Fruit fly (Drosophila melanogaster): Measurements from ENCODE around the gene p23.
A peak's percentile ranks its signal among the peaks of the same experiment; 100 is the strongest.

Gene p23

DNA sequence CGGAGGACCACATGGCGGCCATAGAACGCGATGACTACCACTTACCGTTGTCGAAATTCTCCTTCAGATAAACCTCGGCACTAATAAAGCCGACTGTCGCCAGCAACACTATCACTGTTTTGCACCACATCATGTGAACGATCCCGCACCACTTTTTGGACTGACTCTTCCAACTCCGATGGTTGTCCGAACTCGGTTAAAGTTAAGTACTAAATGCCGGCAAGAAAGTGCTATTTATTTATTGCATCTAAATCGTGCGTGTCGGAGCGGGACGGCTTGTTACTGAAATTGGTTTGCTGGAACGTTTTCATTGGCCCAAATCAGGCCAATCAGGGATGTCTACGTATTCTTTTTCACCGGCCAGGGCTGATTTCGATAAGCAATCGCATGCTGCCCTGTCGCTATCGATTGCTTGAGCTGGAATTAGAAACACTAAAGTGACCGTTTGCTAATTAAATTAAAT is 47.1 kb upstream of the p23 start, which contains the start of gene Calr (continued):
- peak; percentile 64 for TF ChIP-seq rgr (GFP tag; optimal IDR thresholded peaks at IDR 0.05)
- TF ChIP-seq CG9705 (GFP tag; optimal IDR thresholded peaks at IDR 0.05) = peak; percentile 4
- peak; percentile 65 for TF ChIP-seq Sp1 (GFP tag; optimal IDR thresholded peaks at IDR 0.05)
- TF ChIP-seq CG32264 (GFP tag; optimal IDR thresholded peaks at IDR 0.05) = no peak
- no peak for TF ChIP-seq Hr78 (GFP tag; optimal IDR thresholded peaks at IDR 0.05)
- TF ChIP-seq woc (GFP tag; optimal IDR thresholded peaks at IDR 0.05) = no peak
- peak; percentile 41 for TF ChIP-seq h (GFP tag; optimal IDR thresholded peaks at IDR 0.05)
- peak; percentile 61 for TF ChIP-seq Hnf4 (GFP tag; optimal IDR thresholded peaks at IDR 0.05)
- no peak for TF ChIP-seq dsf (GFP tag; optimal IDR thresholded peaks at IDR 0.05; ENCODE audit: borderline replicate concordance)

DNA sequence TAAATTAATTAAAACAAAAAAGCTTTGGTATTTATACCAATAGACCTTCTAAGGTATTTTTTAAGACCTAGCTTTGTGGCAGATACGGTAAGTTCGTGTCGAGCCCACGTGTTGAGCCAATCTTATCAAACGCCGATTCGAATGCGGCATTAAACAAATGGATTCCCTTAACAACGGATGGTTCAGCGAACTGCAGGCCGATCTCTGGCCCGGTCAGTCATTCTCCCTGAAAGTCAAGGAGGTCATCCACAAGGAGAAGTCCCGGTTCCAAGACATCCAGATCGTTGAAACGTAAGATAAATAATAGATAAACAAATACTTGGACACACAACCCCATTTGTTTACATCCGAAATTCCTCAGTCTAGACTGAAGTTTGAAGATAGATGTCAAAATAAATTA is 46.2 kb upstream of the p23 start, which contains the start of gene SpdS:
Gene SpdS (plus strand): TSS at position 78 of the 400 bp plus-strand sequence.
- no peak for TF ChIP-seq Rel (GFP tag; optimal IDR thresholded peaks at IDR 0.05)
- TF ChIP-seq Rel (tag; optimal IDR thresholded peaks at IDR 0.05) = peak; percentile 48
- TF ChIP-seq CG9705 (GFP tag; optimal IDR thresholded peaks at IDR 0.05) = no peak

DNA sequence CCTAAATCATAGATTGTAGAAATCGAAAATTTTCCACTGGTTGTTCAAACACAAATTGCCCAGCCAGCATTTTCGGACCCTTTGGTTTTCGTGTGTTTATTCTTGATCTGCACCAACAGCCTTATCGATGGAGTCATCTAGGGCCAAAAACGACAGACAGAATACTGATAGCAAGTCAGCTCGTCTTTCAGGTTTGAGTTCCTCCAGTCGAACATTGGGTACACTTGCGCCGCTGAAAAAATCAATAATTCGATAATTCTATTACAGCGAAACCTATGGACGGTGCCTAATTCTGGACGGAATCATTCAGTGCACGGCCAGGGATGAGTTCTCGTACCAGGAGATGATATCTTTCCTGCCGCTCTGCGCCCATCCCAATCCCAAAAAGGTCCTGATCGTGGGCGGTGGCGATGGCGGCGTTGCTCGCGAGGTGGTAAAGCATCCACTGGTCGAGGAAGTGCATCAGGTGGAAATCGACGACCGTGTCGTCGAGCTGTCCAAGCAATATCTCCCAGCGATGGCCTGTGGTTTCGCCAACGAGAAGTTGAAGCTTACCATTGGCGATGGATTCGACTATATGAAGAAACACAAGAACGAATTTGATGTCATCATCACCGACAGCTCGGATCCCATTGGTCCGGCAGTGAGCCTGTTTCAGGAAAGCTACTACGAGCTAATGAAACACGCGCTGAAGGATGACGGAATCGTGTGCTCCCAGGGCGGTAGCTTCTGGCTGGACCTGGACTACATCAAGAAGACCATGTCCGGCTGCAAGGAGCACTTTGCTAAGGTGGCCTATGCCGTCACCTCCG is 45.4 kb upstream of the p23 start:
- TF ChIP-seq Mio (GFP tag; optimal IDR thresholded peaks at IDR 0.05) (no peak), dmrt93B (GFP tag; optimal IDR thresholded peaks at IDR 0.05) (no peak), Rel (GFP tag; optimal IDR thresholded peaks at IDR 0.05) (no peak), Rel (tag; optimal IDR thresholded peaks at IDR 0.05) (no peak), sage (GFP tag; optimal IDR thresholded peaks at IDR 0.05) (no peak), CG9705 (GFP tag; optimal IDR thresholded peaks at IDR 0.05) (no peak), GATAd (GFP tag; optimal IDR thresholded peaks at IDR 0.05) (no peak), rgr (GFP tag; optimal IDR thresholded peaks at IDR 0.05) (no peak), Vsx2 (GFP tag; optimal IDR thresholded peaks at IDR 0.05; ENCODE audit: partially characterized antibody) (no peak), jim (GFP tag; optimal IDR thresholded peaks at IDR 0.05) (no peak), tai (GFP tag; optimal IDR thresholded peaks at IDR 0.05) (no peak), dsf (GFP tag; optimal IDR thresholded peaks at IDR 0.05; ENCODE audit: borderline replicate concordance) (no peak), CG32264 (GFP tag; optimal IDR thresholded peaks at IDR 0.05) (no peak), OdsH (GFP tag; optimal IDR thresholded peaks at IDR 0.05) (no peak)

DNA sequence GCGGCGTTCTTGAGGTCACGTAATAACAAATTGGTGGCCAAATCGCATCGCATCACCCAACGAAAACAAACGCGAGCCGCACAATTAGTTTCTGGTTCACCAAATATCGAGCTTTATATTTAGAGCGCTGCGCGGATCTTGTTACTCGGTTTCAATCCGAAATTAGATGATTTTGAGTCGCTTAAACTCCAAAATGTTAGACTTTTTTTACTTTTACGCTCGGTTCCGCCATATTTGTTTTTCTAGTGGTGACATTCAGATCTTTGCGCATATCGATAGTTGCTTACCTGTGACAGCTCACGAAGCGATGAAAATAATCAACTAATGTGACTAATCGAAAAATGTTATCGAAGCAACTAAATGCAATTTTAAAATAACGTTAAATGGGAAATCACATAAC is 40.4 kb upstream of the p23 start, which contains the start of gene Scm:
Gene Scm (minus strand): TSS at position 251 of the 400 bp plus-strand sequence.
- TF ChIP-seq Rel (GFP tag; optimal IDR thresholded peaks at IDR 0.05) (no peak), Rel (tag; optimal IDR thresholded peaks at IDR 0.05) (peak; percentile 94), rgr (GFP tag; optimal IDR thresholded peaks at IDR 0.05) (peak; percentile 48), CG9705 (GFP tag; optimal IDR thresholded peaks at IDR 0.05) (no peak)

DNA sequence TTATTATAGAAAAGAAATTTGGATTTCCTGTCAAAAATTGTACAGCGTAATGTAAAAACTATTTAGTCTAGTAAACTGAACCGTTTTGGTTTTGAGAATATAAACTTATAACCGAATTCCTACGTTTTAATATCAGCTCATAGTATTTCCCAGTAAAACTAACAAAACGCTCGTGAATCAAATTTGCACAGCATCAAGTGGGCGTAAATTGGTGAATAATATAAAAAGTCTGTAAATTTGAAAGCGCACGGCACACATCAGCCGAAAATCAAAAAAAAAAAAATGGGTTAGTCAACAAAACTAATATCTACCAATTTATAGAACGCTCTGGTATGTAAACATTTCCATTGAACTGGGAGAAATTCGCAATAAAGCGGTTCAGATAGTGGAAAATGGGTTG is 39.8 kb upstream of the p23 start, which contains the start of gene Dh44:
Gene Dh44 (plus strand): TSS at position 301 of the 400 bp plus-strand sequence.
- TF ChIP-seq sv (GFP tag; optimal IDR thresholded peaks at IDR 0.05) (no peak), jim (GFP tag; optimal IDR thresholded peaks at IDR 0.05) (no peak), CG9705 (GFP tag; optimal IDR thresholded peaks at IDR 0.05) (no peak), h (GFP tag; optimal IDR thresholded peaks at IDR 0.05) (no peak)

DNA sequence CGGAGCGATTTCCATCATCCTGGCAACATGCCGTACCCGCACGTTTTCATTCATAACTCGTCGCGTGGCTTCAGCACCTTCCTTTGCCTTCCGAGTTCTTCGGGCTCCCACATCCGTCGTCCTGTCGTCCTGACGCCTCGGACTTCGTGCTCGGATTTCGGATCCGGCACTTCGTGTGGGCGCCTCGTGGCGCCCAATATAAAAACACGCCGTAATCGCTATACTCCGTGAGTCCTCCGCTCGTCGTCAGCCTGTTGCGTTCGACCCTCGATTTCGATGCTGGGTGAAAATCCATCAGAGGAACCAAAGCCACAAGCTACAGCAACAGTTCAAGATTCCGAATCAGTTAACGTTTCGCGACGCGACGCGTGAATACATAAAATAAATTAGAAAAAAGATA is 37.4 kb upstream of the p23 start:
- TF ChIP-seq Dfd (GFP tag; optimal IDR thresholded peaks at IDR 0.05) (no peak), Hnf4 (GFP tag; optimal IDR thresholded peaks at IDR 0.05) (no peak), Myc (optimal IDR thresholded peaks at IDR 0.05) (no peak), sage (GFP tag; optimal IDR thresholded peaks at IDR 0.05) (no peak), dl (GFP tag; optimal IDR thresholded peaks at IDR 0.05; ENCODE audit: insufficient read depth in 1 of 2, partially characterized antibody in 2 of 2) (no peak), CG9705 (GFP tag; optimal IDR thresholded peaks at IDR 0.05) (no peak), ey (GFP tag; optimal IDR thresholded peaks at IDR 0.05) (no peak), CrebA (GFP tag; optimal IDR thresholded peaks at IDR 0.05; ENCODE audit: borderline replicate concordance) (no peak), OdsH (GFP tag; optimal IDR thresholded peaks at IDR 0.05) (no peak), woc (GFP tag; optimal IDR thresholded peaks at IDR 0.05) (no peak), sv (GFP tag; optimal IDR thresholded peaks at IDR 0.05) (no peak), Dif (GFP tag; optimal IDR thresholded peaks at IDR 0.05; ENCODE audit: partially characterized antibody) (no peak), dsf (GFP tag; optimal IDR thresholded peaks at IDR 0.05; ENCODE audit: borderline replicate concordance) (no peak), psq (GFP tag; optimal IDR thresholded peaks at IDR 0.05) (no peak), foxo (GFP tag; optimal IDR thresholded peaks at IDR 0.05) (no peak), fru (GFP tag; optimal IDR thresholded peaks at IDR 0.05) (no peak), N (GFP tag; optimal IDR thresholded peaks at IDR 0.05) (no peak)

Measured in whole organism, wandering third instar larva.